Worm (Caenorhabditis elegans): ENCODE data around the gene Y62H9A.14.

The Y62H9A.14 gene

DNA sequence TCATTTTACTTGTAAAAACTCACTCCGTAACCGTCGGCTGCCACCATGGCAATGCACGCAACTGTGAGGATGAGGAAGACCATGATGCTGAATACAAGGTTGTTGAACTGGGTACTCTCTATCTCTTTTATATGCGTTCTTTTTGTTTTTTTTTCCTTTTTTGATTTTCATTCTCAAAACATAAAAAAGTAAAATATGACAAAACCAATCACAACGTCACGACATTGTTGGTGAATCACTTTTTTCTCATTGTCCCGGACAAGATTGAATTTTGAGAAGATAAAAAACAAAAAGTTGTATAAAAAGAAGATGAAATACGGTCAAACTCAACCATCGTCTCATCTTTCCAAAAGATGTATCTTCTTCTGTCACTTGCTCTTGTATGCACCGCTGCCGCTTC lies 38.2 kb upstream of the Y62H9A.14 start, which contains the start of the genes Y62H9A.5 and ule-5 (continued):
- TF ChIP-seq mcd-1 (GFP tag; IDR thresholded peaks at IDR 0.05) (no peak), aptf-2 (GFP tag; conservative IDR thresholded peaks at IDR 0.05) (no peak), aptf-3 (GFP tag; IDR thresholded peaks at IDR 0.05) (no peak)

DNA sequence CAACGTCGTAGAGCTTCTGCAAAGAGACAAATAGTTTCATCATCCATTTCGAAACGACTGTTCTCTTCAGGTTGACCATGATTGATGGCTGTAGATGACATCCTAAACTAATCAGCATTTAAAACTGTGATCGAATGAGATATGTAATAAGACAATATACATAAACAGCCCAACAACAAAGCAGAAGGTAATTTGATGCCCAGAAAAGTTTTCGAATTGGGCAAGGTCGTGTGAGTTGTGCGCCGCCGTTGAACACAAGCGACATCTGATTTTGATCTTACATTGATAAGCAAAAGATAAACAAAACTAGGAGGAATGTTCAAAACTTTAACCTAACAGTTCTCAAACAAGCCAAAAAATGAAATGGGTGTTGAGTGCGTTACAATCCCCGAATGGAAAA lies 35.5 kb upstream of the Y62H9A.14 start, which contains the start of gene Y62H9A.7:
Gene Y62H9A.7 (minus strand): TSS at position 101 of the 400 bp plus-strand sequence.
- TF ChIP-seq K11D2.4 (GFP tag; IDR thresholded peaks at IDR 0.05): no peak
- no peak for TF ChIP-seq T26A5.8 (tag; optimal IDR thresholded peaks at IDR 0.05)
- TF ChIP-seq nhr-120 (GFP tag; IDR thresholded peaks at IDR 0.05): no peak
- no peak for TF ChIP-seq sdz-38 (tag; optimal IDR thresholded peaks at IDR 0.05)
- no peak for TF ChIP-seq nfya-1 (tag; optimal IDR thresholded peaks at IDR 0.05; ENCODE audit: borderline replicate concordance, insufficient read depth)
- TF ChIP-seq ztf-18 (tag; optimal IDR thresholded peaks at IDR 0.05): no peak
- TF ChIP-seq F10E7.11 (tag; optimal IDR thresholded peaks at IDR 0.05): no peak
- no peak for TF ChIP-seq ztf-22 (GFP tag; optimal IDR thresholded peaks at IDR 0.05)

ce11 chrX:11892328-11892727 lies 28.7 kb upstream of the Y62H9A.14 start, which contains the start of gene Y62H9A.8:
Gene Y62H9A.8 (minus strand): TSS chrX:11892428.
- TF ChIP-seq ceh-27 (GFP tag; optimal IDR thresholded peaks at IDR 0.05) (no peak), let-607 (tag; optimal IDR thresholded peaks at IDR 0.05) (no peak), madf-3 (GFP tag; IDR thresholded peaks at IDR 0.05) (no peak), K12H6.12 (tag; optimal IDR thresholded peaks at IDR 0.05) (no peak), mes-4 (tag; optimal IDR thresholded peaks at IDR 0.05) (no peak), let-526 (GFP tag; IDR thresholded peaks at IDR 0.05) (no peak), snpc-4 (GFP tag; optimal IDR thresholded peaks at IDR 0.05) (no peak), snpc-4 (tag; optimal IDR thresholded peaks at IDR 0.05) (no peak), F22D6.2 (tag; optimal IDR thresholded peaks at IDR 0.05) (no peak), pbrm-1 (GFP tag; IDR thresholded peaks at IDR 0.05) (no peak), pha-4 (tag; optimal IDR thresholded peaks at IDR 0.05) (no peak), Y67H2A.10 (GFP tag; conservative IDR thresholded peaks at IDR 0.05) (no peak), attf-5 (GFP tag; optimal IDR thresholded peaks at IDR 0.05) (no peak), F55B11.4 (tag; optimal IDR thresholded peaks at IDR 0.05; ENCODE audit: borderline replicate concordance, insufficient read depth) (no peak), tlf-1 (GFP tag; optimal IDR thresholded peaks at IDR 0.05) (no peak), xnd-1 (tag; optimal IDR thresholded peaks at IDR 0.05) (no peak), hlh-12 (tag; optimal IDR thresholded peaks at IDR 0.05) (no peak), hlh-26 (GFP tag; conservative IDR thresholded peaks at IDR 0.05) (no peak), bed-1 (GFP tag; IDR thresholded peaks at IDR 0.05) (no peak), nhr-80 (tag; optimal IDR thresholded peaks at IDR 0.05) (no peak)

ce11 chrX:11896708-11897107 lies 24.3 kb upstream of the Y62H9A.14 start:
- no peak for TF ChIP-seq bed-2 (GFP tag; IDR thresholded peaks at IDR 0.05)

DNA sequence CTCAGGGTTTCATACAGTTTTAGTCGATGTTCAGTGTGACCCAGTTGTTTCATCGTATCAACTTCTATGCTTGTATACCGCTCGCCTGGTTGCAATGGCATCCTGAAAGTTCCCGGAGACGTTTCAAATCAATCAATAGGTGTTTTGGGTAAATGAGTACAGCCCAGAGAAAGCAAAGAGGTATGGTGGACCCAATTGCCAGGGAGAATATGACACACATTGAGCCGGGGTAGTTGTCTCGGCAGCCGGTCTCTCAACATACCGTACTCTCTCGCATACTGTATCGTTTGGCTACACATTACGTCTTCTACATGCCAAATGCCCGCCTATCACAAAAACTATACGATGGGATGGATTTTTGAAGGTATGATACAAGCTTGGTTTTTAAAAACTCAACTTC lies 23.0 kb upstream of the Y62H9A.14 start, which contains the start of gene Y62H9A.9:
Gene Y62H9A.9 (minus strand): TSS at position 101 of the 400 bp plus-strand sequence.
- TF ChIP-seq dox-1 (GFP tag; IDR thresholded peaks at IDR 0.05): no peak
- no peak for TF ChIP-seq K12H6.12 (tag; optimal IDR thresholded peaks at IDR 0.05)
- TF ChIP-seq hsf-1 (GFP tag; IDR thresholded peaks at IDR 0.05): no peak
- no peak for TF ChIP-seq snpc-1.1 (tag; optimal IDR thresholded peaks at IDR 0.05; ENCODE audit: insufficient read depth)
- no peak for TF ChIP-seq pbrm-1 (GFP tag; IDR thresholded peaks at IDR 0.05)
- TF ChIP-seq sea-2 (GFP tag; IDR thresholded peaks at IDR 0.05): no peak
- TF ChIP-seq mel-28 (tag; optimal IDR thresholded peaks at IDR 0.05; ENCODE audit: borderline replicate concordance): no peak
- TF ChIP-seq ets-4 (GFP tag; optimal IDR thresholded peaks at IDR 0.05): no peak
- no peak for TF ChIP-seq snpc-3.4 (tag; optimal IDR thresholded peaks at IDR 0.05)
- TF ChIP-seq Y95B8A.8 (GFP tag; IDR thresholded peaks at IDR 0.05): no peak
- no peak for TF ChIP-seq cebp-1 (GFP tag; IDR thresholded peaks at IDR 0.05)
- no peak for TF ChIP-seq cebp-1 (tag; optimal IDR thresholded peaks at IDR 0.05)
- TF ChIP-seq fkh-3 (tag; optimal IDR thresholded peaks at IDR 0.05): no peak
- no peak for TF ChIP-seq ceh-100 (GFP tag; IDR thresholded peaks at IDR 0.05)
- TF ChIP-seq lin-26 (GFP tag; IDR thresholded peaks at IDR 0.05): no peak

All from whole organism, young adult.